Fruit fly (Drosophila melanogaster) Kc167 (cell line): Measurements from ENCODE around the gene mamo.

Experiments
- Myc ChIP-seq: fragments of >200 bp; optimal IDR thresholded peaks from 2 replicates; lab custom pipeline; 2017; ENCODE audit warnings: missing external identifiers
- Sin3A ChIP-seq: fragments of >200 bp; optimal IDR thresholded peaks from 2 replicates; lab custom pipeline; 2018; ENCODE audit warnings: missing external identifiers
- h ChIP-seq: fragments of >200 bp; optimal IDR thresholded peaks from 3 replicates; lab custom pipeline; 2018; ENCODE audit warnings: missing external identifiers
- insv ChIP-seq: fragments of >200 bp; optimal IDR thresholded peaks from 3 replicates; lab custom pipeline; 2018; ENCODE audit warnings: missing external identifiers
- psq ChIP-seq: fragments of >200 bp; optimal IDR thresholded peaks from 2 replicates; lab custom pipeline; 2017; ENCODE audit warnings: missing external identifiers
- ttk ChIP-seq: sonication (Bioruptor generic); optimal IDR thresholded peaks from 2 replicates; lab custom pipeline; 2017; ENCODE audit warnings: missing external identifiers

dm6 chrX:13983057-13983456 is 7.3 kb downstream of the mamo start:
- TF ChIP-seq Sin3A (lab: Kevin White, UChicago): no peak
- no peak for TF ChIP-seq Myc (lab: Kevin White, UChicago)
- TF ChIP-seq h (lab: Kevin White, UChicago): no peak
- TF ChIP-seq psq: no peak
- no peak for TF ChIP-seq ttk (lab: Kevin White, UChicago)
- TF ChIP-seq insv (lab: Kevin White, UChicago): no peak
